Worm (Caenorhabditis elegans) whole organism, mixed stage, embryonic: ENCODE measurements around the gene algn-9.

Experiments
- ceh-43 ChIP-seq: fragments of 200-800 bp; sonication (Bioruptor generic); optimal IDR thresholded peaks from 2 replicates; lab custom pipeline; 2018; ENCODE audit warnings: mild to moderate bottlenecking, missing genetic modification characterization, moderate library complexity, missing compliant biosample characterization
- ces-1 ChIP-seq: fragments of 150-350 bp; optimal IDR thresholded peaks from 2 replicates; lab custom pipeline; 2014; ENCODE audit warnings: missing biosample characterization, missing genetic modification reagents, missing genetic modification characterization
- cnd-1 ChIP-seq: fragments of 200-800 bp; sonication (Bioruptor generic); optimal IDR thresholded peaks from 2 replicates; lab custom pipeline; 2018; ENCODE audit warnings: mild to moderate bottlenecking, missing genetic modification characterization, missing compliant biosample characterization
- elt-3 ChIP-seq: fragments of 150-350 bp; optimal IDR thresholded peaks from 2 replicates; lab custom pipeline; 2014; ENCODE audit warnings: missing biosample characterization, missing genetic modification characterization
- flh-1 ChIP-seq: fragments of 200-800 bp; sonication (Bioruptor generic); optimal IDR thresholded peaks from 2 replicates; lab custom pipeline; 2018; ENCODE audit warnings: mild to moderate bottlenecking, missing genetic modification characterization, moderate library complexity, missing compliant biosample characterization
- ham-2 ChIP-seq: fragments of 200-800 bp; sonication (Bioruptor generic); optimal IDR thresholded peaks from 2 replicates; lab custom pipeline; 2018; ENCODE audit warnings: mild to moderate bottlenecking, missing genetic modification characterization, missing compliant biosample characterization
- lin-13 ChIP-seq: fragments of 150-350 bp; optimal IDR thresholded peaks from 2 replicates; lab custom pipeline; 2014; ENCODE audit warnings: missing biosample characterization, missing genetic modification characterization
- mab-5 ChIP-seq: fragments of 150-350 bp; optimal IDR thresholded peaks from 2 replicates; lab custom pipeline; 2014; ENCODE audit warnings: missing biosample characterization, missing genetic modification characterization
- mep-1 ChIP-seq: fragments of 150-350 bp; optimal IDR thresholded peaks from 2 replicates; lab custom pipeline; 2017; ENCODE audit warnings: missing biosample characterization, missing genetic modification reagents, missing genetic modification characterization, inconsistent platforms
- nhr-28 ChIP-seq: fragments of 150-350 bp; optimal IDR thresholded peaks from 2 replicates; lab custom pipeline; 2014; ENCODE audit warnings: missing biosample characterization, missing genetic modification characterization
- nhr-76 ChIP-seq: sonication (generic microtip); optimal IDR thresholded peaks from 2 replicates; lab custom pipeline; 2017; ENCODE audit warnings: missing biosample characterization, missing genetic modification characterization
- snpc-4 ChIP-seq: fragments of 150-350 bp; optimal IDR thresholded peaks from 2 replicates; lab custom pipeline; 2014; ENCODE audit warnings: missing biosample characterization, missing genetic modification characterization
- unc-39 ChIP-seq: fragments of 150-350 bp; optimal IDR thresholded peaks from 2 replicates; lab custom pipeline; 2014; ENCODE audit warnings: missing biosample characterization, missing genetic modification characterization
- ztf-11 ChIP-seq: fragments of 150-350 bp; optimal IDR thresholded peaks from 2 replicates; lab custom pipeline; 2014; ENCODE audit warnings: missing biosample characterization, missing genetic modification characterization

- TF ChIP-seq lin-13 (tag; lab: Kevin White, UChicago) (no peak), snpc-4 (tag; lab: Kevin White, UChicago) (no peak), unc-39 (tag; lab: Kevin White, UChicago) (no peak), nhr-28 (tag; lab: Kevin White, UChicago) (no peak), ztf-11 (tag; lab: Kevin White, UChicago) (no peak), ceh-43 (GFP tag; lab: Kevin White, UChicago) (no peak), mab-5 (tag; lab: Kevin White, UChicago) (no peak), mep-1 (no peak), ces-1 (GFP tag; lab: Kevin White, UChicago) (no peak), flh-1 (no peak), cnd-1 (no peak), elt-3 (tag; lab: Kevin White, UChicago) (no peak), ham-2 (GFP tag; lab: Kevin White, UChicago) (no peak), nhr-76 (tag; lab: Kevin White, UChicago) (no peak)
Observed at ce11 chrII:10545213-10545612, 38.9 kb upstream of the algn-9 start.
